Worm (Caenorhabditis elegans): ENCODE data around the gene F09E5.16.
A peak's percentile ranks its signal among the peaks of the same experiment; 100 is the strongest.

F09E5.16 gene

ce11 chrII:5330206-5330686, 35.3 kb downstream of the F09E5.16 start (continued):
- TF ChIP-seq T07F8.4 (tag; optimal IDR thresholded peaks at IDR 0.05), result no peak
- no peak for TF ChIP-seq ztf-6 (GFP tag; IDR thresholded peaks at IDR 0.05)
- peak; percentile 84 for TF ChIP-seq lin-40 (tag; optimal IDR thresholded peaks at IDR 0.05)
- TF ChIP-seq pha-4 (tag; optimal IDR thresholded peaks at IDR 0.05), result peak; percentile 77
- no peak for TF ChIP-seq nfya-2 (GFP tag; IDR thresholded peaks at IDR 0.05)
- peak; percentile 70 for TF ChIP-seq somi-1 (GFP tag; optimal IDR thresholded peaks at IDR 0.05)
- no peak for TF ChIP-seq rpc-1 (optimal IDR thresholded peaks at IDR 0.05)
- TF ChIP-seq rpc-1 (tag; optimal IDR thresholded peaks at IDR 0.05), result no peak
- peak; percentile 53 to 55 for TF ChIP-seq let-607 (tag; optimal IDR thresholded peaks at IDR 0.05)
- TF ChIP-seq nhr-27 (tag; optimal IDR thresholded peaks at IDR 0.05), result no peak
- TF ChIP-seq bed-1 (GFP tag; IDR thresholded peaks at IDR 0.05), result no peak
- no peak for TF ChIP-seq snpc-1.3 (tag; optimal IDR thresholded peaks at IDR 0.05; ENCODE audit: insufficient read depth)
- TF ChIP-seq unc-62 (GFP tag; optimal IDR thresholded peaks at IDR 0.05), result peak; percentile 60
- TF ChIP-seq ceh-91 (GFP tag; IDR thresholded peaks at IDR 0.05), result no peak
- TF ChIP-seq snpc-3.4 (tag; optimal IDR thresholded peaks at IDR 0.05), result no peak
- no peak for TF ChIP-seq tbx-9 (tag; optimal IDR thresholded peaks at IDR 0.05; ENCODE audit: borderline replicate concordance)
- no peak for TF ChIP-seq rcor-1 (GFP tag; IDR thresholded peaks at IDR 0.05)
- TF ChIP-seq Y53G8AR.9 (GFP tag; conservative IDR thresholded peaks at IDR 0.05), result no peak
- TF ChIP-seq aptf-3 (GFP tag; IDR thresholded peaks at IDR 0.05), result no peak
- no peak for TF ChIP-seq egrh-3 (GFP tag; IDR thresholded peaks at IDR 0.05)
- TF ChIP-seq madf-10 (tag; optimal IDR thresholded peaks at IDR 0.05), result peak; percentile 48
- TF ChIP-seq him-1 (tag; optimal IDR thresholded peaks at IDR 0.05), result no peak
- TF ChIP-seq mcd-1 (GFP tag; IDR thresholded peaks at IDR 0.05), result peak; percentile 46; the same call in 1 of the 2 replicates
- TF ChIP-seq ceh-79 (tag; optimal IDR thresholded peaks at IDR 0.05), result no peak
- peak; percentile 33 for TF ChIP-seq ets-4 (GFP tag; optimal IDR thresholded peaks at IDR 0.05)
- peak; percentile 45 for TF ChIP-seq K12H6.12 (tag; optimal IDR thresholded peaks at IDR 0.05)
- no peak for TF ChIP-seq ceh-100 (GFP tag; IDR thresholded peaks at IDR 0.05)
- peak; percentile 46 for TF ChIP-seq lin-54 (GFP tag; optimal IDR thresholded peaks at IDR 0.05)
- TF ChIP-seq ceh-27 (GFP tag; optimal IDR thresholded peaks at IDR 0.05), result no peak
- TF ChIP-seq bed-2 (GFP tag; IDR thresholded peaks at IDR 0.05), result no peak
- TF ChIP-seq zim-3 (tag; optimal IDR thresholded peaks at IDR 0.05), result no peak
- no peak for TF ChIP-seq F52B5.7 (tag; optimal IDR thresholded peaks at IDR 0.05)
- TF ChIP-seq tlf-1 (GFP tag; optimal IDR thresholded peaks at IDR 0.05), result peak; percentile 57
- TF ChIP-seq hmg-20 (GFP tag; IDR thresholded peaks at IDR 0.05), result no peak
- TF ChIP-seq unc-130 (GFP tag; optimal IDR thresholded peaks at IDR 0.05), result no peak

ce11 chrII:5328912-5329311, 36.6 kb downstream of the F09E5.16 start:
- TF ChIP-seq attf-6 (GFP tag; IDR thresholded peaks at IDR 0.05) (no peak), hmg-20 (GFP tag; IDR thresholded peaks at IDR 0.05) (no peak), bed-1 (GFP tag; IDR thresholded peaks at IDR 0.05) (no peak), nhr-80 (tag; optimal IDR thresholded peaks at IDR 0.05) (no peak), pha-4 (tag; optimal IDR thresholded peaks at IDR 0.05) (no peak)

- TF ChIP-seq Y56A3A.18 (GFP tag; IDR thresholded peaks at IDR 0.05) (no peak), nfya-2 (GFP tag; IDR thresholded peaks at IDR 0.05) (no peak), madf-6 (GFP tag; IDR thresholded peaks at IDR 0.05) (no peak), snpc-1.1 (tag; optimal IDR thresholded peaks at IDR 0.05; ENCODE audit: insufficient read depth) (no peak), rcor-1 (GFP tag; IDR thresholded peaks at IDR 0.05) (no peak), egl-18 (GFP tag; IDR thresholded peaks at IDR 0.05) (no peak), hsf-1 (GFP tag; IDR thresholded peaks at IDR 0.05) (no peak), let-607 (tag; optimal IDR thresholded peaks at IDR 0.05) (no peak), B0261.1 (tag; optimal IDR thresholded peaks at IDR 0.05) (no peak), Y53G8AR.9 (GFP tag; conservative IDR thresholded peaks at IDR 0.05) (no peak), ccch-3 (GFP tag; optimal IDR thresholded peaks at IDR 0.05) (no peak), tbx-9 (tag; optimal IDR thresholded peaks at IDR 0.05; ENCODE audit: borderline replicate concordance) (no peak), atf-7 (tag; optimal IDR thresholded peaks at IDR 0.05) (no peak), lsl-1 (GFP tag; optimal IDR thresholded peaks at IDR 0.05) (no peak), C06A6.2 (GFP tag; conservative IDR thresholded peaks at IDR 0.05) (no peak)
Observed at ce11 chrII:5326891-5327290, 38.7 kb downstream of the F09E5.16 start.
